Worm (Caenorhabditis elegans) whole organism, L1 larva: ENCODE data around the gene cest-2.1.

Experiments used
- aly-2 ChIP-seq: fragments of 150-350 bp; optimal IDR thresholded peaks from 2 replicates; lab custom pipeline; 2014; ENCODE audit warnings: missing biosample characterization, missing genetic modification characterization
- elt-3 ChIP-seq, 6 experiments: fragments of 150-350 bp in 1 of 6; sonication (generic microtip); optimal IDR thresholded peaks; 2 replicates each; lab custom pipeline; 2017 to 2018; ENCODE audit warnings: missing biosample characterization in 6 of 6, missing genetic modification characterization in 6 of 6, inconsistent platforms in 1 of 6
- fkh-4 ChIP-seq: sonication (generic microtip); optimal IDR thresholded peaks from 2 replicates; lab custom pipeline; 2016; ENCODE audit warnings: missing compliant biosample characterization, missing genetic modification characterization, borderline replicate concordance
- snpc-4 ChIP-seq: fragments of 150-350 bp; optimal IDR thresholded peaks from 2 replicates; lab custom pipeline; 2014; ENCODE audit warnings: missing biosample characterization, missing genetic modification characterization
- snu-23 ChIP-seq: sonication (generic microtip); optimal IDR thresholded peaks from 2 replicates; lab custom pipeline; 2016; ENCODE audit warnings: missing genetic modification characterization, missing compliant biosample characterization

DNA sequence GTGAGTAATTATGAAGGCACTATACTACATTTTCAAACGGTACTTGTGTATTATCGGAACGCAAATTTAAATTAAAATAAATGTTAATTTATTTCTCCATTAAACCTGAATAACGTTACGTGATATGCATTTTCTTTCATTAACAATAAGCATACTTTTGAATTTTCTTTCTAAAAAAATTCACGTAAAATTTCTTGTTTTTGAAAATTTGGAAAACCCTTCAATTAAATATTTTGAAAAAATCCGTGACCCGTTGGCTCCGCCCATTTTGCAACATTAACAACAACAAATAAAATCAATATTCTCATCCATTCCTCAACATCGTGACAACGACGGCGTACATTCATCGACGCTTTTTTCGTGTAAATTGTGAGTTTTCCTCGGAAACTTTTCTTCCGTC, 25.1 kb downstream of the cest-2.1 start, which contains the start of gene acs-10:
- TF ChIP-seq elt-3 (tag; optimal IDR thresholded peaks at IDR 0.05; lab: Kevin White, UChicago) (no peak), snpc-4 (no peak), aly-2 (no peak), fkh-4 (tag; lab: Kevin White, UChicago) (no peak), snu-23 (GFP tag; lab: Kevin White, UChicago) (no peak)
